Worm (Caenorhabditis elegans): ENCODE results near the gene sec-23.

- TF ChIP-seq nhr-237 (tag; optimal IDR thresholded peaks at IDR 0.05) (no peak), zag-1 (tag; optimal IDR thresholded peaks at IDR 0.05) (no peak), Y55F3AM.14 (GFP tag; optimal IDR thresholded peaks at IDR 0.05) (no peak), elt-3 (tag; optimal IDR thresholded peaks at IDR 0.05) (no peak), unc-62 (GFP tag; optimal IDR thresholded peaks at IDR 0.05) (no peak), egl-27 (tag; optimal IDR thresholded peaks at IDR 0.05) (no peak), nhr-23 (tag; optimal IDR thresholded peaks at IDR 0.05) (no peak), nhr-129 (tag; optimal IDR thresholded peaks at IDR 0.05) (no peak), ama-1 (optimal IDR thresholded peaks at IDR 0.05) (no peak), lin-39 (tag; optimal IDR thresholded peaks at IDR 0.05) (no peak), fos-1 (tag; optimal IDR thresholded peaks at IDR 0.05) (no peak), nhr-6 (tag; optimal IDR thresholded peaks at IDR 0.05) (no peak), nhr-10 (tag; optimal IDR thresholded peaks at IDR 0.05) (no peak), mbf-1 (tag; optimal IDR thresholded peaks at IDR 0.05) (no peak)
These were observed 47.5 kb downstream of the sec-23 start, which contains the start of gene Y113G7A.14 for ce11 chrV:20138407-20139044.

All from whole organism, L2 larva.